Worm (Caenorhabditis elegans) whole organism, midembryonic: ENCODE measurements around the gene rpn-5.
A peak's percentile ranks its signal among the peaks of the same experiment; 100 is the strongest.

Source experiments
- T22C8.4 ChIP-seq: fragments of 200-800 bp; sonication (Bioruptor generic); IDR thresholded peaks from 2 replicates; pipeline ENCODE4 v1.3.6; 2022; ENCODE audit warnings: missing genetic modification characterization, missing compliant biosample characterization
- cog-1 ChIP-seq: sonication (generic microtip); optimal IDR thresholded peaks from 2 replicates; lab custom pipeline; 2016; ENCODE audit warnings: missing genetic modification characterization, missing compliant biosample characterization
- flt-1 ChIP-seq: fragments of 200-800 bp; sonication (Bioruptor generic); IDR thresholded peaks from 2 replicates; pipeline ENCODE4 v1.3.6; 2022; ENCODE audit warnings: missing genetic modification characterization, missing compliant biosample characterization
- klf-2 ChIP-seq: fragments of 200-800 bp; sonication (Bioruptor generic); conservative IDR thresholded peaks from 2 replicates; pipeline ENCODE4 v1.3.6; 2022; ENCODE audit warnings: missing genetic modification reagents, missing genetic modification characterization, missing compliant biosample characterization
- med-1 ChIP-seq: sonication (generic microtip); optimal IDR thresholded peaks from 2 replicates; lab custom pipeline; 2017; ENCODE audit warnings: missing genetic modification characterization, mild to moderate bottlenecking, missing compliant biosample characterization, antibody characterized with exemption, missing genetic modification reagents; ENCODE audit not compliant: insufficient read depth
- ref-1 ChIP-seq: fragments of 200-800 bp; sonication (Bioruptor generic); conservative IDR thresholded peaks from 2 replicates; pipeline ENCODE4 v1.3.6; 2022; ENCODE audit warnings: missing genetic modification reagents, missing genetic modification characterization, missing compliant biosample characterization
- tab-1 ChIP-seq: fragments of 200-800 bp; sonication (Bioruptor generic); IDR thresholded peaks from 2 replicates; pipeline ENCODE4 v1.3.6; 2022; ENCODE audit warnings: missing genetic modification characterization, missing compliant biosample characterization
- ztf-23 ChIP-seq: fragments of 200-800 bp; sonication (Bioruptor generic); IDR thresholded peaks from 2 replicates; pipeline ENCODE4 v1.3.6; 2022; ENCODE audit warnings: missing genetic modification reagents, missing genetic modification characterization, missing compliant biosample characterization
- ztf-29 ChIP-seq: fragments of 200-800 bp; sonication (Bioruptor generic); IDR thresholded peaks from 2 replicates; pipeline ENCODE4 v1.3.6; 2022; ENCODE audit warnings: missing genetic modification reagents, missing genetic modification characterization, missing compliant biosample characterization

rpn-5 gene

ce11 chrII:4681391-4681790 is 16.8 kb downstream of the rpn-5 start, which contains the start of gene T05A7.7:
TSS of gene T05A7.7 (minus strand) at chrII:4681491.
- TF ChIP-seq ztf-29 (GFP tag; lab: Robert Waterston, UW) (no peak), tab-1 (GFP tag; lab: Robert Waterston, UW) (no peak)

DNA sequence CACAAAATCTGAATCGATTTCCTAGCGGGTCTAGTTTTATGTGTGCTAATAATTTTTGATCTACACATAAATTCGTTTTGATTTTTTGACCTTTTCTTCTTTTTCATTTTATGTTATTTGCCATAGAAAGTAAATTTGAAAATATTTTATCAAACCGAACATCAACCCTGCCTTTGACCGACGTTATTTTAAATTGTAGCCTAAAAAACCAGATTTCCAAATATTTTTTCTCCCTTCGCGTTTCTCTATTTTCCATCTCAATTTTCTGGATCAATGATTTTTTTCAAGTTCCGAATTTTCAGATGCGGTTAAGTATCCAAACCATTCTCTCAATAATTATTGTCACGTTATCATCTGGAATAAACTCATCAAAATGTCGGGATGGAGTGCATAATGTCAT is 20.3 kb downstream of the rpn-5 start, which contains the start of gene T05A7.1:
TSS of gene T05A7.1 (plus strand) at position 301 of the 400 bp plus-strand sequence.
- TF ChIP-seq T22C8.4 (GFP tag; lab: Robert Waterston, UW) (no peak), ref-1 (GFP tag; lab: Robert Waterston, UW) (no peak), flt-1 (GFP tag; lab: Robert Waterston, UW) (no peak), med-1 (GFP tag; lab: Kevin White, UChicago) (no peak), tab-1 (GFP tag; lab: Robert Waterston, UW) (no peak), ztf-29 (GFP tag; lab: Robert Waterston, UW) (no peak), klf-2 (no peak), cog-1 (tag; lab: Kevin White, UChicago) (no peak), ztf-23 (no peak)

- TF ChIP-seq T22C8.4 (GFP tag; lab: Robert Waterston, UW) (no peak), med-1 (GFP tag; lab: Kevin White, UChicago) (no peak), flt-1 (GFP tag; lab: Robert Waterston, UW) (no peak), cog-1 (tag; lab: Kevin White, UChicago) (no peak), ref-1 (GFP tag; lab: Robert Waterston, UW) (no peak)
These were observed 22.0 kb downstream of the rpn-5 start for ce11 chrII:4676241-4676640.

- TF ChIP-seq T22C8.4 (GFP tag; lab: Robert Waterston, UW) (no peak), cog-1 (tag; lab: Kevin White, UChicago) (no peak), flt-1 (GFP tag; lab: Robert Waterston, UW) (no peak), ref-1 (GFP tag; lab: Robert Waterston, UW) (no peak), med-1 (GFP tag; lab: Kevin White, UChicago) (no peak), klf-2 (no peak), ztf-29 (GFP tag; lab: Robert Waterston, UW) (no peak), ztf-23 (no peak), tab-1 (GFP tag; lab: Robert Waterston, UW) (no peak)
These were observed 22.7 kb downstream of the rpn-5 start, which contains the start of gene T05A7.3 for ce11 chrII:4675481-4675880. TSS of gene T05A7.3 (plus strand) at chrII:4675781.

DNA sequence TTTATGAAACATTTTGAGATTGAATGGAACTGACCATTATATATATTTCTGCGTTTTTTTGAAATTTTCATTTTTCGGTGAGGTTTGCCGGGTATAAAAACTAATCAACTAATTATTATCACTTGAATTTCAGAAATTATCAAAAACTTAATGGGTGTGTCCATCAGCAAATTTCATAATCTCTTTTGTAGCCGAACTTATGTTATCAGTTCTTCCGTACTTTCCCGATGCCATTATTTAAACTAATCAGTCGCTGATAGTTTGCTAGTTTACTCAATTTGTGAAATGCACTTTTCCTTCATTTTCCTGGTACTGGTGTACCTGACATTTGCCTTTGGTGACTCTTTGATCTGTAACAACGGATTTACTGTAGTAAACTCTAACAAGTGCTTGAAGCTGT is 24.0 kb downstream of the rpn-5 start:
- TF ChIP-seq tab-1 (GFP tag; lab: Robert Waterston, UW): no peak
- TF ChIP-seq ztf-29 (GFP tag; lab: Robert Waterston, UW): no peak
- TF ChIP-seq flt-1 (GFP tag; lab: Robert Waterston, UW): no peak
- no peak for TF ChIP-seq klf-2
- TF ChIP-seq cog-1 (tag; lab: Kevin White, UChicago): no peak
- TF ChIP-seq ref-1 (GFP tag; lab: Robert Waterston, UW): no peak

ce11 chrII:4673670-4674069 is 24.6 kb downstream of the rpn-5 start:
- no peak for TF ChIP-seq ztf-29 (GFP tag; lab: Robert Waterston, UW)
- TF ChIP-seq cog-1 (tag; lab: Kevin White, UChicago): no peak
- TF ChIP-seq klf-2: no peak
- no peak for TF ChIP-seq ref-1 (GFP tag; lab: Robert Waterston, UW)

- TF ChIP-seq T22C8.4 (GFP tag; lab: Robert Waterston, UW): no peak
- TF ChIP-seq ref-1 (GFP tag; lab: Robert Waterston, UW): no peak
- TF ChIP-seq med-1 (GFP tag; lab: Kevin White, UChicago): no peak
- TF ChIP-seq klf-2: no peak
- no peak for TF ChIP-seq tab-1 (GFP tag; lab: Robert Waterston, UW)
- no peak for TF ChIP-seq ztf-29 (GFP tag; lab: Robert Waterston, UW)
These were observed 25.0 kb downstream of the rpn-5 start for ce11 chrII:4673242-4673641.

DNA sequence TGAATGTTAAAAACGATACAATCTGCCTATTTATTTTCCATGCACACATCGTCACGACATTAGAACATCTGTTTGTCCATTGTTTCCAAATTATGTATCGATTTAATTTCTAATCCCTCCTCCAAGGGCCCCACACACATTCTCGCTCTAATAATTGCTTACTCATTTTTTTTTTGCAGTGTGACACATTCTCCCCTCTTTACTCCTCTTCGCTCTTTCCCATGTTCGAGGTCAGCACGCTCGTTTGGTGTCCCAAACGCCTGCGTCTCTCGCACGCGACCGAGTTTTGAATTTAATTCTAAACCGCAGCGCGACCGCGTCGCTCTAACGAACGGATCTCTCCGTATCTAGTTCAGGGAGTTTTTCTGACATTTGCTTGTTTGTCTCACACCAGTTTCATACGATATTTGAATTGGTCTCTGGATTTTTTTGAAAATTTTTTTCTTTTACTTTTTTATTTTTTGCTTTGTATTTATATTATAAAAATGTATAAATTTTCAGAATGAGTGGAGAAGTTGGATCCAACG is 25.6 kb downstream of the rpn-5 start, which contains the start of the genes clec-140 and hmg-11:
TSS of gene clec-140 (plus strand) at position 477 of the 527 bp plus-strand sequence.
TSS of gene hmg-11 (plus strand) at position 502 of the 527 bp plus-strand sequence.
- no peak for TF ChIP-seq tab-1 (GFP tag; lab: Robert Waterston, UW)
- peak; percentile 52 for TF ChIP-seq T22C8.4 (GFP tag; lab: Robert Waterston, UW)
- no peak for TF ChIP-seq ref-1 (GFP tag; lab: Robert Waterston, UW)
- TF ChIP-seq ztf-23: 0 out of 2 replicates have a peak, but pooled peaks have one; percentile 52
- TF ChIP-seq flt-1 (GFP tag; lab: Robert Waterston, UW): 0 out of 2 replicates have a peak, but pooled peaks have one; percentile 37
- no peak for TF ChIP-seq klf-2
- no peak for TF ChIP-seq ztf-29 (GFP tag; lab: Robert Waterston, UW)
- peak; percentile 66 for TF ChIP-seq cog-1 (tag; lab: Kevin White, UChicago)
- TF ChIP-seq med-1 (GFP tag; lab: Kevin White, UChicago): no peak

- TF ChIP-seq T22C8.4 (GFP tag; lab: Robert Waterston, UW) (no peak), flt-1 (GFP tag; lab: Robert Waterston, UW) (no peak), klf-2 (no peak), ztf-29 (GFP tag; lab: Robert Waterston, UW) (no peak), cog-1 (tag; lab: Kevin White, UChicago) (no peak), ztf-23 (no peak), ref-1 (GFP tag; lab: Robert Waterston, UW) (no peak), tab-1 (GFP tag; lab: Robert Waterston, UW) (no peak), med-1 (GFP tag; lab: Kevin White, UChicago) (no peak)
These were observed 26.5 kb downstream of the rpn-5 start, which contains the start of gene T05A7.6 for ce11 chrII:4671692-4672091. TSS of gene T05A7.6 (minus strand) at chrII:4671792.

- TF ChIP-seq tab-1 (GFP tag; lab: Robert Waterston, UW) (no peak), ref-1 (GFP tag; lab: Robert Waterston, UW) (no peak), flt-1 (GFP tag; lab: Robert Waterston, UW) (no peak), cog-1 (tag; lab: Kevin White, UChicago) (no peak)
These were observed 30.7 kb downstream of the rpn-5 start, which contains the start of gene fut-5 for ce11 chrII:4667572-4667971. TSS of gene fut-5 (minus strand) at chrII:4667672.
